Fruit fly (Drosophila melanogaster) whole organism, embryonic: Measurements from ENCODE around the gene RfC4.
A peak's percentile ranks its signal among the peaks of the same experiment; 100 is the strongest.

Experiments used
- C15 ChIP-seq: fragments of 200-800 bp; sonication (Bioruptor generic); IDR thresholded peaks from 3 replicates; pipeline ENCODE4 v1.3.6; 2022; ENCODE audit warnings: missing biosample characterization, missing genetic modification characterization
- CG10147 ChIP-seq: fragments of 200-800 bp; sonication (Bioruptor generic); optimal IDR thresholded peaks from 2 replicates; lab custom pipeline; 2019; ENCODE audit warnings: missing biosample characterization, mild to moderate bottlenecking, missing genetic modification characterization, moderate library complexity
- CG10431 ChIP-seq: fragments of 200-800 bp; sonication (Bioruptor generic); optimal IDR thresholded peaks from 3 replicates; lab custom pipeline; 2018; ENCODE audit warnings: missing biosample characterization, mild to moderate bottlenecking, missing genetic modification characterization
- CG10959 ChIP-seq: fragments of 200-800 bp; sonication (Bioruptor generic); IDR thresholded peaks from 2 replicates; pipeline ENCODE4 v1.3.6; 2022; ENCODE audit warnings: missing biosample characterization, missing genetic modification characterization
- CG11398 ChIP-seq: fragments of 200-800 bp; sonication (Bioruptor generic); optimal IDR thresholded peaks from 2 replicates; lab custom pipeline; 2016; ENCODE audit warnings: missing biosample characterization, missing genetic modification characterization
- CG11723 ChIP-seq: fragments of 200-800 bp; sonication (Bioruptor generic); optimal IDR thresholded peaks from 2 replicates; lab custom pipeline; 2017; ENCODE audit warnings: missing biosample characterization, mild to moderate bottlenecking, missing genetic modification characterization
- CG12236 ChIP-seq: fragments of 200-800 bp; sonication (Bioruptor generic); optimal IDR thresholded peaks from 2 replicates; lab custom pipeline; 2016; ENCODE audit warnings: missing biosample characterization, missing genetic modification characterization
- CG12769 ChIP-seq: fragments of 200-800 bp; sonication (Bioruptor generic); optimal IDR thresholded peaks from 2 replicates; lab custom pipeline; 2019; ENCODE audit warnings: missing biosample characterization, mild to moderate bottlenecking, missing genetic modification characterization, moderate library complexity
- CG14667 ChIP-seq: fragments of 200-800 bp; sonication (Bioruptor generic); IDR thresholded peaks from 2 replicates; pipeline ENCODE4 v1.3.6; 2022; ENCODE audit warnings: missing biosample characterization, missing genetic modification characterization
- CG17385 ChIP-seq: fragments of 200-800 bp; sonication (Bioruptor generic); optimal IDR thresholded peaks from 3 replicates; lab custom pipeline; 2018; ENCODE audit warnings: missing biosample characterization, mild to moderate bottlenecking, missing genetic modification characterization
- CG1832 ChIP-seq: fragments of 200-800 bp; sonication (Bioruptor generic); optimal IDR thresholded peaks from 2 replicates; lab custom pipeline; 2017; ENCODE audit warnings: missing biosample characterization, mild to moderate bottlenecking, missing genetic modification characterization, inconsistent platforms
- CG2116 ChIP-seq: fragments of 200-800 bp; sonication (Bioruptor generic); optimal IDR thresholded peaks from 3 replicates; lab custom pipeline; 2018; ENCODE audit warnings: missing biosample characterization, mild to moderate bottlenecking, missing genetic modification characterization
- CG2120 ChIP-seq: fragments of 200-800 bp; sonication (Bioruptor generic); optimal IDR thresholded peaks from 3 replicates; lab custom pipeline; 2016; ENCODE audit warnings: missing biosample characterization, missing genetic modification characterization
- CG2129 ChIP-seq: fragments of 200-800 bp; sonication (Bioruptor generic); IDR thresholded peaks from 2 replicates; pipeline ENCODE4 v1.3.6; 2022; ENCODE audit warnings: missing biosample characterization, missing genetic modification characterization; ENCODE audit not compliant: partially characterized antibody
- CG2678 ChIP-seq: fragments of 200-800 bp; sonication (Bioruptor generic); optimal IDR thresholded peaks from 3 replicates; lab custom pipeline; 2019; ENCODE audit warnings: missing biosample characterization, mild to moderate bottlenecking, missing genetic modification characterization, moderate library complexity
- CG8359 ChIP-seq: fragments of 200-800 bp; sonication (Bioruptor generic); optimal IDR thresholded peaks from 2 replicates; lab custom pipeline; 2017; ENCODE audit warnings: missing biosample characterization, mild to moderate bottlenecking, missing genetic modification characterization, borderline replicate concordance
- CG8388 ChIP-seq: fragments of 200-800 bp; sonication (Bioruptor generic); optimal IDR thresholded peaks from 2 replicates; lab custom pipeline; 2019; ENCODE audit warnings: missing biosample characterization, mild to moderate bottlenecking, missing genetic modification characterization, moderate library complexity
- CG8478 ChIP-seq: fragments of >200 bp; optimal IDR thresholded peaks from 2 replicates; lab custom pipeline; 2018
- CrebB ChIP-seq: fragments of 200-800 bp; sonication (Bioruptor generic); optimal IDR thresholded peaks from 3 replicates; lab custom pipeline; 2018; ENCODE audit warnings: missing biosample characterization, mild to moderate bottlenecking, missing genetic modification characterization
- Dip2 ChIP-seq: fragments of 200-800 bp; sonication (Bioruptor generic); IDR thresholded peaks from 2 replicates; pipeline ENCODE4 v1.3.6; 2022; ENCODE audit warnings: missing biosample characterization, missing genetic modification characterization
- Fer3 ChIP-seq: fragments of 200-800 bp; sonication (Bioruptor generic); optimal IDR thresholded peaks from 2 replicates; lab custom pipeline; 2018; ENCODE audit warnings: missing biosample characterization, mild to moderate bottlenecking, missing genetic modification characterization, moderate library complexity
- Hey ChIP-seq: fragments of 200-800 bp; sonication (Bioruptor generic); optimal IDR thresholded peaks from 3 replicates; lab custom pipeline; 2018; ENCODE audit warnings: missing biosample characterization, mild to moderate bottlenecking, missing genetic modification characterization
- HmgZ ChIP-seq: fragments of 200-800 bp; sonication (Bioruptor generic); optimal IDR thresholded peaks from 2 replicates; lab custom pipeline; 2018; ENCODE audit warnings: missing biosample characterization, mild to moderate bottlenecking, missing genetic modification characterization
- Hmx ChIP-seq: fragments of 200-800 bp; sonication (Bioruptor generic); optimal IDR thresholded peaks from 2 replicates; lab custom pipeline; 2016; ENCODE audit warnings: missing biosample characterization, missing genetic modification characterization
- Hr3 ChIP-seq: fragments of 200-800 bp; sonication (Bioruptor generic); optimal IDR thresholded peaks from 3 replicates; lab custom pipeline; 2016; ENCODE audit warnings: missing biosample characterization, missing genetic modification characterization
- Hsf ChIP-seq: fragments of 200-800 bp; sonication (Bioruptor generic); optimal IDR thresholded peaks from 3 replicates; lab custom pipeline; 2016; ENCODE audit warnings: missing biosample characterization, missing genetic modification characterization
- Jarid2 ChIP-seq: fragments of 200-800 bp; sonication (Bioruptor generic); optimal IDR thresholded peaks from 3 replicates; lab custom pipeline; 2017; ENCODE audit warnings: mild to moderate bottlenecking, missing biosample characterization, missing genetic modification reagents, missing genetic modification characterization
- Max ChIP-seq: fragments of 200-800 bp; sonication (Bioruptor generic); optimal IDR thresholded peaks from 2 replicates; lab custom pipeline; 2016; ENCODE audit warnings: missing biosample characterization, mild to moderate bottlenecking, missing genetic modification characterization
- Mes4 ChIP-seq: fragments of 200-800 bp; sonication (Bioruptor generic); optimal IDR thresholded peaks from 2 replicates; lab custom pipeline; 2016; ENCODE audit warnings: missing biosample characterization, missing genetic modification characterization
- Side ChIP-seq: fragments of 200-800 bp; sonication (Bioruptor generic); optimal IDR thresholded peaks from 2 replicates; lab custom pipeline; 2016; ENCODE audit warnings: missing biosample characterization, missing genetic modification characterization
- Usf ChIP-seq: fragments of 200-800 bp; sonication (Bioruptor generic); optimal IDR thresholded peaks from 2 replicates; lab custom pipeline; 2017; ENCODE audit warnings: missing genotype, missing biosample characterization, missing genetic modification characterization
- ac ChIP-seq: fragments of 200-800 bp; sonication (Bioruptor generic); optimal IDR thresholded peaks from 3 replicates; lab custom pipeline; 2017; ENCODE audit warnings: missing biosample characterization, mild to moderate bottlenecking, missing genetic modification characterization
- bab2 ChIP-seq: fragments of 200-800 bp; sonication (Bioruptor generic); optimal IDR thresholded peaks from 2 replicates; lab custom pipeline; 2016; ENCODE audit warnings: missing biosample characterization, missing genetic modification characterization
- bsh ChIP-seq, 2 experiments: fragments of 200-800 bp; sonication (Bioruptor generic); optimal IDR thresholded peaks; 2 replicates each; lab custom pipeline; 2017 to 2018; ENCODE audit warnings: mild to moderate bottlenecking in 2 of 2, missing biosample characterization in 2 of 2, missing genetic modification characterization in 2 of 2, moderate library complexity in 1 of 2
- cas ChIP-seq: fragments of 200-800 bp; sonication (Bioruptor generic); IDR thresholded peaks from 2 replicates; pipeline ENCODE4 v1.3.6; 2022; ENCODE audit warnings: missing biosample characterization, missing genetic modification characterization
- caup ChIP-seq: fragments of 200-800 bp; sonication (Bioruptor generic); optimal IDR thresholded peaks from 3 replicates; lab custom pipeline; 2017; ENCODE audit warnings: missing biosample characterization, mild to moderate bottlenecking, missing genetic modification characterization, moderate library complexity; ENCODE audit not compliant: severe bottlenecking
- chif ChIP-seq, 2 experiments: fragments of 200-800 bp; sonication (Bioruptor generic); optimal IDR thresholded peaks; 3 replicates each; lab custom pipeline; 2016; ENCODE audit warnings: missing biosample characterization in 2 of 2, missing genetic modification characterization in 2 of 2
- croc ChIP-seq: fragments of 200-800 bp; sonication (Bioruptor generic); conservative IDR thresholded peaks from 3 replicates; pipeline ENCODE4 v1.3.6; 2022; ENCODE audit warnings: missing biosample characterization, missing genetic modification characterization
- emc ChIP-seq: fragments of 200-800 bp; sonication (Bioruptor generic); optimal IDR thresholded peaks from 2 replicates; lab custom pipeline; 2016; ENCODE audit warnings: missing biosample characterization, missing genetic modification characterization
- ind ChIP-seq: fragments of 200-800 bp; sonication (Bioruptor generic); optimal IDR thresholded peaks from 3 replicates; lab custom pipeline; 2016; ENCODE audit warnings: missing biosample characterization, missing genetic modification characterization
- lov ChIP-seq, 2 experiments: fragments of 200-800 bp in 1 of 2; fragments of >200 bp in 1 of 2; sonication (Bioruptor generic) in 1 of 2; IDR thresholded peaks in 1 of 2; optimal IDR thresholded peaks in 1 of 2; 2 replicates in 1 of 2; 3 replicates in 1 of 2; pipeline versions ENCODE4 v1.3.6 to Lab custom; 2017 to 2022; ENCODE audit warnings: missing biosample characterization in 1 of 2, missing genetic modification characterization in 1 of 2
- mld ChIP-seq: fragments of 200-800 bp; sonication (Bioruptor generic); IDR thresholded peaks from 3 replicates; pipeline ENCODE4 v1.3.6; 2022; ENCODE audit warnings: missing biosample characterization, missing genetic modification characterization; ENCODE audit not compliant: partially characterized antibody
- prd ChIP-seq, 3 experiments: fragments of >200 bp in 2 of 3; fragments of 200-800 bp in 1 of 3; sonication (Bioruptor generic) in 1 of 3; optimal IDR thresholded peaks in 2 of 3; IDR thresholded peaks in 1 of 3; 2 replicates in 2 of 3; 3 replicates in 1 of 3; pipeline versions ENCODE4 v1.3.6 to Lab custom; 2017 to 2022; ENCODE audit warnings: missing biosample characterization in 1 of 3, missing genetic modification characterization in 1 of 3
- rib ChIP-seq: fragments of 200-800 bp; sonication (Bioruptor generic); IDR thresholded peaks from 2 replicates; pipeline ENCODE4 v1.3.6; 2022; ENCODE audit warnings: missing biosample characterization, missing genetic modification characterization
- sens-2 ChIP-seq: fragments of 200-800 bp; sonication (Bioruptor generic); IDR thresholded peaks from 2 replicates; pipeline ENCODE4 v1.3.6; 2022; ENCODE audit warnings: missing biosample characterization, missing genetic modification characterization
- so ChIP-seq: fragments of 200-800 bp; sonication (Bioruptor generic); IDR thresholded peaks from 3 replicates; pipeline ENCODE4 v1.3.6; 2022; ENCODE audit warnings: missing biosample characterization, missing genetic modification characterization
- ssp ChIP-seq: fragments of 200-800 bp; sonication (Bioruptor generic); IDR thresholded peaks from 2 replicates; pipeline ENCODE4 v1.3.6; 2022; ENCODE audit warnings: missing biosample characterization, missing genetic modification characterization
- ttk ChIP-seq: fragments of 200-800 bp; sonication (Bioruptor generic); IDR thresholded peaks from 2 replicates; pipeline ENCODE4 v2.1.2; 2022; ENCODE audit warnings: missing biosample characterization, missing genetic modification characterization

RfC4 gene

DNA sequence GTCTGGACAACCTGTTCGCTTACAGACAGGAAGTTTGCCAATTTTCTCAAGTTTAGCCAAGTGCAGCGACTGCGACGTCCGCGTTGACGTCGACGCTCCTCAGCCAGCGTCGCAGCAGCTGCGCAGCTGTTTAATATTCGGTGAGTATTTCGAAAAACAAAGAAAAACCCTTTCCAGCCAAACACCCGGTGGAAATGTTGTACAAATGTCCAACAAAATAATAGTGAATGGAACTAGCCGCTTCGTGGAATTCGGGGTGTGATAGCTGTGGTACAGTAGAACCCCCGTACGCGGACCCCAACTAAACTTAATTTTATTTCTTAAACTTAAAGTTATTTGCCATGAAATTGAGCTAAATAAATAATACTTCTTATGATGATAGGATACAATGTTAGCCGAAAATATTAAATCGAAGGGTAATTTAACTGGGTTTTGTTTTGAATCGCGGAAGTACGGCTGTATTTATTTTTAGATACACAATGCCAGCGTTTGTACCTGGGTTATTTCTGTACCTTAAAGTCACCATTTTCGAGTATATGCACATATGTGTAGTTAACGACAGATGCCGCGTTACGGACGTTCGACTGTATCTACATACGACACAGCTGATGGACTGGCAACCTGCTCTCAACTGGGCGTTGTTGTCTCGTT lies 26.9 kb downstream of the RfC4 start (continued):
- no peak for TF ChIP-seq CG1832 (GFP tag; lab: Kevin White, UChicago)
- peak; percentile 77 for TF ChIP-seq CG11723
- TF ChIP-seq rib (GFP tag; lab: Robert Waterston, UW): no peak
- peak; percentile 69 for TF ChIP-seq Max (GFP tag; lab: Kevin White, UChicago)
- peak; percentile 23 for TF ChIP-seq CG2116
- TF ChIP-seq CG8359: peak; percentile 41
- TF ChIP-seq CG12769 (tag; lab: Kevin White, UChicago): peak; percentile 38
- TF ChIP-seq Dip2 (GFP tag; lab: Robert Waterston, UW): no peak
- TF ChIP-seq CG10431 (GFP tag; lab: Kevin White, UChicago): peak; percentile 50
- peak; percentile 64 for TF ChIP-seq caup
- TF ChIP-seq Mes4 (GFP tag; lab: Kevin White, UChicago): peak; percentile 11
- no peak for TF ChIP-seq CG2129 (GFP tag; lab: Robert Waterston, UW)
- TF ChIP-seq so (GFP tag; lab: Robert Waterston, UW): peak; percentile 56; the same call in 2 of the 3 replicates
- no peak for TF ChIP-seq C15 (GFP tag; lab: Robert Waterston, UW)
- TF ChIP-seq Hsf (GFP tag; lab: Kevin White, UChicago): peak; percentile 70
- TF ChIP-seq HmgZ (tag; lab: Kevin White, UChicago): peak; percentile 58
- peak; percentile 25; the same call in 1 of the 2 replicates for TF ChIP-seq ssp (GFP tag; lab: Robert Waterston, UW)
- peak; percentile 67 for TF ChIP-seq croc
- TF ChIP-seq CG14667 (GFP tag; lab: Robert Waterston, UW): peak; percentile 38; the same call in 1 of the 2 replicates
- no peak for TF ChIP-seq prd (optimal IDR thresholded peaks at IDR 0.05; lab: Kevin White, UChicago)
- peak; percentile 71 for TF ChIP-seq prd (GFP tag; IDR thresholded peaks at IDR 0.05; lab: Robert Waterston, UW)
- TF ChIP-seq CG2678 (tag; lab: Kevin White, UChicago): peak; percentile 90
- TF ChIP-seq Side (GFP tag; lab: Kevin White, UChicago): peak; percentile 60
- peak; percentile 16 for TF ChIP-seq ac
- TF ChIP-seq CG17385 (GFP tag; lab: Kevin White, UChicago): peak; percentile 68
- peak; percentile 61 to 68 for TF ChIP-seq chif (GFP tag; optimal IDR thresholded peaks at IDR 0.05; lab: Kevin White, UChicago)
- peak; percentile 79 for TF ChIP-seq ind (GFP tag; lab: Kevin White, UChicago)
- no peak for TF ChIP-seq lov (optimal IDR thresholded peaks at IDR 0.05; lab: Kevin White, UChicago)
- TF ChIP-seq lov (GFP tag; IDR thresholded peaks at IDR 0.05; lab: Robert Waterston, UW): 0 out of 3 replicates have a peak, but pooled peaks have one; percentile 30
- peak; percentile 36 for TF ChIP-seq CG12236 (GFP tag; lab: Kevin White, UChicago)
- peak; percentile 56 for TF ChIP-seq Fer3 (tag; lab: Kevin White, UChicago)
- no peak for TF ChIP-seq CG10959 (GFP tag; lab: Robert Waterston, UW)
- peak; percentile 49 for TF ChIP-seq CrebB
- TF ChIP-seq bsh (GFP tag; optimal IDR thresholded peaks at IDR 0.05; lab: Kevin White, UChicago): peak; percentile 21 to 73
- no peak for TF ChIP-seq Hey (tag; lab: Kevin White, UChicago)
- TF ChIP-seq Jarid2: peak; percentile 54
- peak; percentile 77 for TF ChIP-seq bab2 (GFP tag; lab: Kevin White, UChicago)
- TF ChIP-seq ttk: peak; percentile 53
- peak; percentile 35 for TF ChIP-seq CG11398 (GFP tag; lab: Kevin White, UChicago)
- TF ChIP-seq Hmx (GFP tag; lab: Kevin White, UChicago): peak; percentile 52
- no peak for TF ChIP-seq sens-2 (GFP tag; lab: Robert Waterston, UW)
- peak; percentile 84 for TF ChIP-seq CG2120 (GFP tag; lab: Kevin White, UChicago)
- no peak for TF ChIP-seq emc (GFP tag; lab: Kevin White, UChicago)
- peak; percentile 66 for TF ChIP-seq CG10147 (GFP tag; lab: Kevin White, UChicago)
- TF ChIP-seq CG8388 (GFP tag; lab: Kevin White, UChicago): peak; percentile 73
- TF ChIP-seq Hr3 (GFP tag; lab: Kevin White, UChicago): peak; percentile 69
- TF ChIP-seq mld: no peak
- TF ChIP-seq cas (GFP tag; lab: Robert Waterston, UW): 0 out of 2 replicates have a peak, but pooled peaks have one; percentile 5
- peak; percentile 72 for TF ChIP-seq Usf (GFP tag; lab: Kevin White, UChicago)
- no peak for TF ChIP-seq CG8478 (lab: Kevin White, UChicago)
